Fruit fly (Drosophila melanogaster) whole organism, embryonic: ENCODE measurements around the gene CG33203.

ENCODE experiments used
- Asciz ChIP-seq: fragments of 200-800 bp; sonication (Bioruptor generic); optimal IDR thresholded peaks from 2 replicates; lab custom pipeline; 2017; ENCODE audit warnings: missing biosample characterization, mild to moderate bottlenecking, missing genetic modification characterization, missing genetic modification reagents
- CG10654 ChIP-seq: fragments of 200-800 bp; sonication (Bioruptor generic); optimal IDR thresholded peaks from 2 replicates; lab custom pipeline; 2016; ENCODE audit warnings: missing biosample characterization, missing genetic modification characterization
- CG11456 ChIP-seq: fragments of 200-800 bp; sonication (Bioruptor generic); IDR thresholded peaks from 3 replicates; pipeline ENCODE4 v1.3.6; 2022; ENCODE audit warnings: missing biosample characterization, missing genetic modification characterization
- CG12942 ChIP-seq: fragments of 200-800 bp; sonication (Bioruptor generic); optimal IDR thresholded peaks from 3 replicates; lab custom pipeline; 2016; ENCODE audit warnings: missing biosample characterization, missing genetic modification characterization
- CG15601 ChIP-seq: fragments of 200-800 bp; sonication (Bioruptor generic); optimal IDR thresholded peaks from 3 replicates; lab custom pipeline; 2019; ENCODE audit warnings: missing biosample characterization, mild to moderate bottlenecking, missing genetic modification characterization, moderate library complexity
- CG17361 ChIP-seq: fragments of 200-800 bp; sonication (Bioruptor generic); IDR thresholded peaks from 3 replicates; pipeline ENCODE4 v1.3.6; 2022; ENCODE audit warnings: missing biosample characterization, missing genetic modification characterization
- CG18262 ChIP-seq: fragments of 200-800 bp; optimal IDR thresholded peaks from 3 replicates; lab custom pipeline; 2019; ENCODE audit warnings: missing biosample characterization, mild to moderate bottlenecking, missing genetic modification characterization, moderate library complexity
- CG18599 ChIP-seq: fragments of 200-800 bp; sonication (Bioruptor generic); optimal IDR thresholded peaks from 3 replicates; lab custom pipeline; 2017; ENCODE audit warnings: missing biosample characterization, missing genetic modification characterization, mild to moderate bottlenecking, moderate library complexity, missing genetic modification reagents
- CG32532 ChIP-seq: fragments of 200-800 bp; sonication (Bioruptor generic); IDR thresholded peaks from 2 replicates; pipeline ENCODE4 v1.3.6; 2022; ENCODE audit warnings: missing biosample characterization, missing genetic modification characterization
- CG34422 ChIP-seq: fragments of 200-800 bp; sonication (Bioruptor generic); IDR thresholded peaks from 3 replicates; pipeline ENCODE4 v1.3.6; 2022; ENCODE audit warnings: missing biosample characterization, missing genetic modification characterization
- CG3838 ChIP-seq: fragments of 200-800 bp; sonication (Bioruptor generic); optimal IDR thresholded peaks from 3 replicates; lab custom pipeline; 2016; ENCODE audit warnings: missing biosample characterization, missing genetic modification characterization
- CG6689 ChIP-seq: fragments of 200-800 bp; sonication (Bioruptor generic); IDR thresholded peaks from 2 replicates; pipeline ENCODE4 v1.3.6; 2022; ENCODE audit warnings: missing biosample characterization, missing genetic modification characterization
- CG6791 ChIP-seq: fragments of 200-800 bp; sonication (Bioruptor generic); IDR thresholded peaks from 3 replicates; pipeline ENCODE4 v1.3.6; 2022; ENCODE audit warnings: missing biosample characterization, missing genetic modification characterization; ENCODE audit not compliant: partially characterized antibody
- CG7357 ChIP-seq: fragments of 200-800 bp; sonication (Bioruptor generic); IDR thresholded peaks from 3 replicates; pipeline ENCODE4 v1.3.6; 2022; ENCODE audit warnings: missing biosample characterization, missing genetic modification characterization
- CG8089 ChIP-seq: fragments of 200-800 bp; sonication (Bioruptor generic); optimal IDR thresholded peaks from 3 replicates; lab custom pipeline; 2016; ENCODE audit warnings: missing biosample characterization, missing genetic modification characterization
- CG9797 ChIP-seq: fragments of 200-800 bp; sonication (Bioruptor generic); optimal IDR thresholded peaks from 3 replicates; lab custom pipeline; 2018; ENCODE audit warnings: missing biosample characterization, mild to moderate bottlenecking, missing genetic modification characterization
- CTCF ChIP-seq: fragments of 200-800 bp; sonication (Bioruptor generic); optimal IDR thresholded peaks from 2 replicates; lab custom pipeline; 2017; ENCODE audit warnings: missing biosample characterization, mild to moderate bottlenecking, missing genetic modification characterization, moderate library complexity
- Chrac-16 ChIP-seq: fragments of 200-800 bp; sonication (Bioruptor generic); optimal IDR thresholded peaks from 3 replicates; lab custom pipeline; 2016; ENCODE audit warnings: missing biosample characterization, missing genetic modification characterization
- D19B ChIP-seq: fragments of 200-800 bp; sonication (Bioruptor generic); optimal IDR thresholded peaks from 2 replicates; lab custom pipeline; 2017; ENCODE audit warnings: missing biosample characterization, mild to moderate bottlenecking, missing genetic modification characterization
- Dbx ChIP-seq: fragments of 200-800 bp; sonication (Bioruptor generic); IDR thresholded peaks from 3 replicates; pipeline ENCODE4 v1.3.6; 2022; ENCODE audit warnings: missing biosample characterization, missing genetic modification characterization
- Doc2 ChIP-seq: fragments of 200-800 bp; sonication (Bioruptor generic); IDR thresholded peaks from 2 replicates; pipeline ENCODE4 v1.3.6; 2022; ENCODE audit warnings: missing biosample characterization, missing genetic modification characterization
- Drgx ChIP-seq: fragments of 200-800 bp; sonication (Bioruptor generic); IDR thresholded peaks from 2 replicates; pipeline ENCODE4 v1.3.6; 2022; ENCODE audit warnings: missing biosample characterization, missing genetic modification characterization
- ERR ChIP-seq: fragments of 200-800 bp; sonication (Bioruptor generic); optimal IDR thresholded peaks from 2 replicates; lab custom pipeline; 2016; ENCODE audit warnings: missing biosample characterization, missing genetic modification characterization
- Eip74EF ChIP-seq, 2 experiments: fragments of 200-800 bp in 1 of 2; fragments of >200 bp in 1 of 2; sonication (Bioruptor generic) in 1 of 2; optimal IDR thresholded peaks; 2 replicates each; lab custom pipeline; 2017 to 2019; ENCODE audit warnings: missing biosample characterization in 2 of 2, missing genetic modification characterization in 2 of 2, mild to moderate bottlenecking in 1 of 2, moderate library complexity in 1 of 2
- Ets65A ChIP-seq: fragments of 200-800 bp; sonication (Bioruptor generic); peaks from one replicate; lab custom pipeline; 2016; ENCODE audit warnings: missing biosample characterization, missing genetic modification characterization
- Gug ChIP-seq: fragments of 200-800 bp; sonication (Bioruptor generic); IDR thresholded peaks from 4 replicates; pipeline ENCODE4 v1.3.6; 2022; ENCODE audit warnings: missing biosample characterization, missing genetic modification characterization
- H2.0 ChIP-seq: fragments of 200-800 bp; sonication (Bioruptor generic); IDR thresholded peaks from 2 replicates; pipeline ENCODE4 v1.3.6; 2022; ENCODE audit warnings: missing biosample characterization, missing genetic modification characterization
- Hmr ChIP-seq: fragments of 200-800 bp; sonication (Bioruptor generic); optimal IDR thresholded peaks from 3 replicates; lab custom pipeline; 2017; ENCODE audit warnings: mild to moderate bottlenecking, missing biosample characterization, missing genetic modification reagents, missing genetic modification characterization
- Hsf ChIP-seq: fragments of 200-800 bp; sonication (Bioruptor generic); optimal IDR thresholded peaks from 3 replicates; lab custom pipeline; 2016; ENCODE audit warnings: missing biosample characterization, missing genetic modification characterization
- Lpt ChIP-seq: fragments of >200 bp; optimal IDR thresholded peaks from 2 replicates; lab custom pipeline; 2018; ENCODE audit warnings: missing biosample characterization, missing genetic modification characterization
- MTF-1 ChIP-seq: fragments of 200-800 bp; sonication (Bioruptor generic); optimal IDR thresholded peaks from 2 replicates; lab custom pipeline; 2018; ENCODE audit warnings: missing biosample characterization, mild to moderate bottlenecking, missing genetic modification characterization, borderline replicate concordance
- NC2α ChIP-seq: fragments of 200-800 bp; sonication (Bioruptor generic); optimal IDR thresholded peaks from 2 replicates; lab custom pipeline; 2016; ENCODE audit warnings: missing biosample characterization, missing genetic modification characterization
- Rfx ChIP-seq: fragments of 200-800 bp; sonication (Bioruptor generic); IDR thresholded peaks from 2 replicates; pipeline ENCODE4 v1.3.6; 2022; ENCODE audit warnings: missing biosample characterization, missing genetic modification characterization
- Side ChIP-seq: fragments of 200-800 bp; sonication (Bioruptor generic); optimal IDR thresholded peaks from 2 replicates; lab custom pipeline; 2016; ENCODE audit warnings: missing biosample characterization, missing genetic modification characterization
- Sry-β ChIP-seq: fragments of 200-800 bp; sonication (Bioruptor generic); optimal IDR thresholded peaks from 2 replicates; lab custom pipeline; 2018; ENCODE audit warnings: missing biosample characterization, mild to moderate bottlenecking, missing genetic modification characterization, moderate library complexity
- ase ChIP-seq: fragments of 200-800 bp; sonication (Bioruptor generic); IDR thresholded peaks from 3 replicates; pipeline ENCODE4 v1.3.6; 2022; ENCODE audit warnings: missing biosample characterization, missing genetic modification characterization
- da ChIP-seq: fragments of 200-800 bp; sonication (Bioruptor generic); optimal IDR thresholded peaks from 2 replicates; lab custom pipeline; 2016; ENCODE audit warnings: missing biosample characterization, missing genetic modification characterization
- fru ChIP-seq: fragments of >200 bp; optimal IDR thresholded peaks from 2 replicates; lab custom pipeline; 2017
- gro ChIP-seq: fragments of 200-800 bp; sonication (Bioruptor generic); optimal IDR thresholded peaks from 2 replicates; lab custom pipeline; 2016; ENCODE audit warnings: missing biosample characterization, missing genetic modification characterization
- gt ChIP-seq: fragments of 200-800 bp; sonication (Bioruptor generic); IDR thresholded peaks from 2 replicates; pipeline ENCODE4 v1.3.6; 2022; ENCODE audit warnings: missing biosample characterization, missing genetic modification characterization
- ham ChIP-seq: fragments of 200-800 bp; sonication (Bioruptor generic); IDR thresholded peaks from 2 replicates; pipeline ENCODE4 v1.3.6; 2022; ENCODE audit warnings: missing biosample characterization, missing genetic modification characterization
- insv ChIP-seq, 2 experiments: fragments of 200-800 bp; sonication (Bioruptor generic); optimal IDR thresholded peaks; 3 replicates each; lab custom pipeline; 2016 to 2018; ENCODE audit warnings: missing biosample characterization in 2 of 2, missing genetic modification characterization in 2 of 2
- jing ChIP-seq: fragments of 200-800 bp; sonication (Bioruptor generic); optimal IDR thresholded peaks from 2 replicates; lab custom pipeline; 2018; ENCODE audit warnings: missing biosample characterization, mild to moderate bottlenecking, missing genetic modification characterization
- jumu ChIP-seq: fragments of 200-800 bp; sonication (Bioruptor generic); optimal IDR thresholded peaks from 3 replicates; lab custom pipeline; 2016; ENCODE audit warnings: missing biosample characterization, missing genetic modification characterization
- lmd ChIP-seq: fragments of 200-800 bp; sonication (Bioruptor generic); IDR thresholded peaks from 2 replicates; pipeline ENCODE4 v1.3.6; 2022; ENCODE audit warnings: missing biosample characterization, missing genetic modification characterization
- lola ChIP-seq, 3 experiments: fragments of >200 bp in 2 of 3; fragments of 200-800 bp in 1 of 3; sonication (Bioruptor generic) in 1 of 3; optimal IDR thresholded peaks; 2 replicates each; lab custom pipeline; 2017 to 2019; ENCODE audit warnings: missing biosample characterization in 3 of 3, missing genetic modification characterization in 3 of 3, mild to moderate bottlenecking in 1 of 3, moderate library complexity in 1 of 3
- prd ChIP-seq, 3 experiments: fragments of >200 bp in 2 of 3; fragments of 200-800 bp in 1 of 3; sonication (Bioruptor generic) in 1 of 3; optimal IDR thresholded peaks in 2 of 3; IDR thresholded peaks in 1 of 3; 2 replicates in 2 of 3; 3 replicates in 1 of 3; pipeline versions ENCODE4 v1.3.6 to Lab custom; 2017 to 2022; ENCODE audit warnings: missing biosample characterization in 1 of 3, missing genetic modification characterization in 1 of 3
- ranshi ChIP-seq: fragments of 200-800 bp; sonication (Bioruptor generic); IDR thresholded peaks from 2 replicates; pipeline ENCODE4 v1.3.6; 2022; ENCODE audit warnings: missing biosample characterization, missing genetic modification characterization
- run ChIP-seq: fragments of 200-800 bp; sonication (Bioruptor generic); optimal IDR thresholded peaks from 3 replicates; lab custom pipeline; 2018; ENCODE audit warnings: missing biosample characterization, mild to moderate bottlenecking, missing genetic modification characterization
- schlank ChIP-seq: fragments of 200-800 bp; sonication (Bioruptor generic); optimal IDR thresholded peaks from 2 replicates; lab custom pipeline; 2018; ENCODE audit warnings: missing biosample characterization, mild to moderate bottlenecking, missing genetic modification characterization
- sens-2 ChIP-seq: fragments of 200-800 bp; sonication (Bioruptor generic); IDR thresholded peaks from 2 replicates; pipeline ENCODE4 v1.3.6; 2022; ENCODE audit warnings: missing biosample characterization, missing genetic modification characterization
- stc ChIP-seq: fragments of 200-800 bp; sonication (Bioruptor generic); IDR thresholded peaks from 2 replicates; pipeline ENCODE4 v1.3.6; 2022; ENCODE audit warnings: missing biosample characterization, missing genetic modification characterization
- zen ChIP-seq: fragments of 200-800 bp; sonication (Bioruptor generic); optimal IDR thresholded peaks from 3 replicates; lab custom pipeline; 2018; ENCODE audit warnings: missing biosample characterization, mild to moderate bottlenecking, missing genetic modification characterization, moderate library complexity

The CG33203 gene

DNA sequence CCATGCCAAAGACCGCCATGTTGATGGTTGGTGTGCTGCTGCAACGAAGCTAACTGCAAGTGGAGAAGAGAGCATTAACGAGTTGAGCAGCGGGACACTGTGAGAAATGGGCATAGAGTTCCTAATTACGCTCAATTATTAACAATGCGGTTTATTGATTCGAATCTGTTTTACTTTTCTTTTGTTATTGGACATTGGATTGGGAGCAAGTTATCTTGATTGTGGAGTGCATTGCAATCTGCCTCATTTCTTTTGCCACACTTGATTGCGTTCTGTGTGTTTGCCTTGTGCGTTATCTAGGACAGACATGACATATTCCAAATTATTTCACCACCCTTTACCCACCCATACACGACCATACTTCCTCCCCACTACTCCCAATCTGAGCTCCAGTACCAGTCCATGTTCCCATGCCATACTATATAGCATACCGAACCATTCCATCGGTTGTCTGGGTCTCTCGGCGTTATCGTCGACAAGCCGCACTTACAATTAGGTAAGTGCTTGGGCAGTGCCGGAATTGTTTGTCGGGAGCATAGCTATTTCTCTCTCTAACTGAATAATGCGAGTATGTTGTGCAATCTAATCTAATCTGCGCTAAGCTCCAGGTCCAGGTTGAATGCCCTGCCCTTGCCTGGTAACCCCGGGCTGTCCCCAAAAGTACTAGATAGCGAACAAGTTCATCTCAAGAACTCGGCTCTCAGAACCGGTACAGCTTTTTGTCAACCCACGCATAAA lies 30.1 kb downstream of the CG33203 start (continued):
- TF ChIP-seq CG11456 (GFP tag; lab: Robert Waterston, UW) (0 out of 3 replicates have a peak, but pooled peaks have one; percentile 4), prd (optimal IDR thresholded peaks at IDR 0.05; lab: Kevin White, UChicago) (no peak), prd (GFP tag; IDR thresholded peaks at IDR 0.05; lab: Robert Waterston, UW) (peak; percentile 56; the same call in 1 of the 3 replicates), Rfx (GFP tag; lab: Robert Waterston, UW) (peak; percentile 19; the same call in 1 of the 2 replicates), Asciz (GFP tag; lab: Kevin White, UChicago) (no peak), CG18599 (GFP tag; lab: Kevin White, UChicago) (peak; percentile 18), CG18262 (tag; lab: Kevin White, UChicago) (peak; percentile 52), lmd (GFP tag; lab: Robert Waterston, UW) (peak; percentile 53; the same call in 1 of the 2 replicates), Doc2 (no peak), Gug (GFP tag; lab: Robert Waterston, UW) (peak; percentile 20; the same call in 2 of the 4 replicates), Drgx (peak; percentile 56), ham (GFP tag; lab: Robert Waterston, UW) (no peak), ase (GFP tag; lab: Robert Waterston, UW) (0 out of 3 replicates have a peak, but pooled peaks have one; percentile 22), Chrac-16 (GFP tag; lab: Kevin White, UChicago) (peak; percentile 6), CG6689 (peak; percentile 52), CTCF (GFP tag; lab: Kevin White, UChicago) (no peak), Lpt (no peak), run (no peak), Ets65A (no peak), CG3838 (GFP tag; lab: Kevin White, UChicago) (no peak), H2.0 (GFP tag; lab: Robert Waterston, UW) (peak; percentile 60), CG34422 (GFP tag; lab: Robert Waterston, UW) (no peak), CG8089 (no peak), Side (GFP tag; lab: Kevin White, UChicago) (peak; percentile 4), CG15601 (tag; lab: Kevin White, UChicago) (peak; percentile 23), Sry-β (GFP tag; lab: Kevin White, UChicago) (no peak), gt (no peak), Hsf (no peak), CG32532 (GFP tag; lab: Robert Waterston, UW) (no peak), jumu (GFP tag; lab: Kevin White, UChicago) (no peak), jing (no peak), Hmr (GFP tag; lab: Kevin White, UChicago) (no peak), NC2α (GFP tag; lab: Kevin White, UChicago) (no peak), CG17361 (GFP tag; lab: Robert Waterston, UW) (peak; percentile 45; the same call in 1 of the 3 replicates), CG9797 (GFP tag; lab: Kevin White, UChicago) (no peak), insv (GFP tag; optimal IDR thresholded peaks at IDR 0.05; lab: Kevin White, UChicago) (no peak), gro (GFP tag; lab: Kevin White, UChicago) (no peak), lola (GFP tag; optimal IDR thresholded peaks at IDR 0.05; lab: Kevin White, UChicago) (peak in 1 of 3 experiments; percentile 40), sens-2 (GFP tag; lab: Robert Waterston, UW) (peak; percentile 41; the same call in 1 of the 2 replicates)

DNA sequence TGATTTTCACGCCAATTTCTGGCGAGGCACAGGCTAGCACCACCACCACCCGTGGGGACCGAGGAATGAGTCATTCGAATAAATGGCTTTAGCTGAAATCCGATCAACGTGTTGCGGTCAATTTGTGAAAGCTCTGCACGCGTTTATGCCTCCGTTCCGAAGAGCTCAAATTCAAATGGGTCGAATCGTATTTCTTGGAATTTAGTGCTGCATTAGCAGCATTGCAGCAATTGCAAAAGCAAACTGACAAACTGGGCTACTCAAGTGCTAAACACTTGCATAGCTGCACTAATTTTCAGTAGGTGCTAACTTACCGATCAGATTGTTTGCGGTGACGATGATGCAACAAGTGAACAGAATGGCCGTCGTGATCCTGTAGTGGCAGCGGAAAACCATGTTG lies 30.7 kb downstream of the CG33203 start:
- TF ChIP-seq stc (GFP tag; lab: Robert Waterston, UW) (no peak), ERR (GFP tag; lab: Kevin White, UChicago) (no peak), ranshi (GFP tag; lab: Robert Waterston, UW) (no peak), MTF-1 (GFP tag; lab: Kevin White, UChicago) (no peak), CG12942 (GFP tag; lab: Kevin White, UChicago) (no peak), D19B (GFP tag; lab: Kevin White, UChicago) (no peak), Dbx (no peak), Eip74EF (GFP tag; optimal IDR thresholded peaks at IDR 0.05; lab: Kevin White, UChicago) (no peak), schlank (tag; lab: Kevin White, UChicago) (no peak), CG10654 (GFP tag; lab: Kevin White, UChicago) (no peak), CG7357 (GFP tag; lab: Robert Waterston, UW) (no peak), da (no peak), zen (tag; lab: Kevin White, UChicago) (no peak), CG6791 (GFP tag; lab: Robert Waterston, UW) (no peak), fru (lab: Kevin White, UChicago) (no peak)
